Fruit fly (Drosophila melanogaster) ovary, adult (tissue): ENCODE measurements around the gene CG32486.

ENCODE experiments used
- CG17801 ChIP-seq: fragments of 200-800 bp; optimal IDR thresholded peaks from 2 replicates; lab custom pipeline; 2019; ENCODE audit warnings: missing biosample characterization, mild to moderate bottlenecking, missing genetic modification characterization, moderate library complexity; ENCODE audit not compliant: partially characterized antibody

The CG32486 gene

DNA sequence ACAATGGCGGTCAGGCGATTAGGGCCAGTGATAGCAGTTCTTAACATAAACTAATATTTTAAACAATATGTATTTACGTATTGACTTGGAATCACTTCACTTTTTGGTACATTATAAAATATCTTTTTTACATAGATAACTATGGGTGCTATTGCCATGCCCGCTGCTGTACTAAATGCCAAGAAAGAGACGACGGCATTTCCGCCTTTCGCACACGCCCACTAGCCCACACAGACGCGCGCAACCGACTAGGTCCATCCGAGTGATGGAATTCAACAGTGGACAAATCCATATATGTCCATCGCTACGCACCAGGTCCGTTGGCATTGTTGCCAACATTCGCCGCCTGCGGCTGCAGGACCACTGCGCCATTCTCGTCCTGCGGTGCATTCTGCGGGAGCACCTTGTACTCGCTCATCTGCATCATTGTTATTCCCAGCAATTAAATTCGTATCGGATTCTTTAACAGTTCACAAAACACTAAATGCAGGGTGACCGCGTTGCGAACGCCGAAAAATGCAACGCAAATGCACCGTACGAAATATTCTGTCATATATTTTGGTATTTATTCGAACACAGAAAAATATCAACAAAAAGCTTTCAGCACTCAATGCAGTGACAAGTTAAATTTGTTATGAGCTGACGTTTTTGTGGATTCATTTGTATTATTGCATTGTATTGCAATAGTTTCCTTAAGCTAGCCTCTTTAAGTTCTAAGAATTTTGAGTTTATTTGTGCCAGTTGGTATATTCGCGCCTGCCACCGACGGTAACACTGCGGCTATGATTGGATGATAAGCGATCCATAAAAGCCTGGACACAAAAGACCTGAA lies 24.1 kb downstream of the CG32486 start, which contains the start of the genes scramb2 and Sk2:
TSS of gene scramb2 (minus strand) at position 488 of the 832 bp plus-strand sequence.
TSS of gene Sk2 (plus strand) at position 763 of the 832 bp plus-strand sequence.
- peak; percentile 94 for TF ChIP-seq CG17801 (GFP tag; lab: Kevin White, UChicago)

DNA sequence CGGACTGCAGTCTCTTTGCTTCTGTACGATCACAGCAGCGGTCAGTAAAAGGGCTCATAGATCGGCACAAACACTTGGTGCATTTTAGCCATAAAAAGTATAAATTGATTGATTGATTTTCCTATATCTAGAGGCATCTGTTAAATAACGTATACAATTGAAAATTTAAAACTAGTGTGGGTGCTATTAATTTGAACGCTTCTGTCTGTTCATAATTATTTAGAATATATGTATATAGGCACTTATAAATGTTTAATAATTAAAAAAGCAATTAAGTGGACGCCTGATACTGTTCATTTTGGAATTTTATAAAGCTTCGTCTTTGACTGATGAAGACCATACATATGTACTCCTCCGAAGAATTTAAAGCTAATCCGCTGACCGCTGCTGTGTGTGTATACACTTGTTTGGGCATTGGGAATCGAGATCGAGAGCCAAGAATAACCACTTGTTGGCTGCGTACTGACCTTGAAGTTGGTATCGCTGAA lies 25.3 kb downstream of the CG32486 start:
- TF ChIP-seq CG17801 (GFP tag; lab: Kevin White, UChicago) = peak; percentile 47

DNA sequence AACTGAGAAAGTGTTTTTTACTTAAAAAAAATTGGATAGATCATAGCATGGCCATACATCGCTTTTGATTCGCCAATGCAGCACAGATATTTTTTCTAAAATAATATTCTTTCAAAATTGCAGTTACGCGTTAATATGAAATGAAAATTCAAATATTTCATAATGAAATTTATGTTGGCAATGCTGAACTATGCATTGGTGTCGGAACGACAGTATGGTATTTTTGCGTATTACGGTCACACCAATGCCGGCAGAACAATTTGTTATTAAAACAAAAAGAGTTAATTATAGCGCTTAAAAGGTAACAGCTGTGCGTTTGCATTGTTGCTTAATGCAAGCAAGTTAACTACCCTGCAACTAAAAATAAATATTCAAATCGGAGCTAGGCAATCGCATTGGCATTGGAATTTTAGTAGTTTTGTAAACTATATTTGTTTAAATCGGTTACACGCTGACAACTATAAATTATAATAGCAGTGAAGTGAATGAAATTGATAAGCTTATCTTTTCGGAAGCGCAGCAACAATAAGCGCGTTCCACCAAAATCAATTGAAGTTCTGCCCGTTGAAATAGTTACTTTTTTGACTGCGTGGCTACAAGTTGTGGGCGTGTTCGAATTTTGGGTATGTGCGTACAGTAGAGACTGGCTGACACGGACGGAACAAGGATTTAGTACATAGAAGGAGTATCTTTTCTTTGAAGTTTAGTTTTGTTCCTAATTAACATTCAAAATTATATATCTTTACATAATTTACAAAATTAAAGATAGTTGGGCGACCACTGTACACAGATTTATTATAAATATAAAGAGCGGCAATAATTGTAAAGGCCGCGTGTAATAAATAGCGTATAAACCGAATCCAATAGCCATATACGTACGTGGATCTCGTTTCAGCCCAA lies 28.2 kb downstream of the CG32486 start, which contains the start of gene Prx4:
TSS of gene Prx4 (plus strand) at position 210 of the 900 bp plus-strand sequence.
- peak; percentile 81 for TF ChIP-seq CG17801 (GFP tag; lab: Kevin White, UChicago)

DNA sequence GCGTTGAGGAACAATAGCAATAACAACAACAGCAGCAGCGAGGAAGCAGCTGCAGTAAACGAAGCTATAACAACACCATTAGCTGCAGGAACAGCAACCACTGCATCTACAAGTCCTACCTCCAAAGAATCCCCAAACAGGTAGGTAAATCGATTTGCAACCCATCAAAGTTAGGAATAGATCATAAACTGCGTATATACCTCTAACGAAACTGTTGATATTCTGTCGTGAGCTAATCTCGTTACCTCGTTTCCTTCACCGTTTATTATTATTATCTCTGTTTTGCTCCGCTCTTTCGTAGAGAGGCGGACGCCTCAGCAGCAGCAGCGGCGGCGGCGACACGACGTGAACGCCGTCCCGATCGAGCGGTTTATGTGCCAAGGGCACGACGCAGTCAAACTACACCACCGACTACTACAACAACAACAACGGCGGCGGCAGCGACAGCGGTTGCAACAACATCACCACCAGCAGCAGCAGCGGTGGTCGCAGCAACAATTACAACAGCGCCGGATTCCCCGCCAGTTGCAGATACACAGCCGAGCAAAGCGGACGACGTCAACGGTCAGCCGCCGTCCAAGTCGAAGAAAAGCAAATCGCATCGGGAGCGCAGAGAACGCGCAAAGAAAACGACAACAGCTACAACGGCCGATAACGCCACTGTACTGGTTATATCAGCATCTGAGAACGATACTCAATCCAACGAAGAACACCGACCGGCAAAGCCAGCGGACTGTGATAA lies 32.6 kb downstream of the CG32486 start:
- TF ChIP-seq CG17801 (GFP tag; lab: Kevin White, UChicago) = peak; percentile 66

DNA sequence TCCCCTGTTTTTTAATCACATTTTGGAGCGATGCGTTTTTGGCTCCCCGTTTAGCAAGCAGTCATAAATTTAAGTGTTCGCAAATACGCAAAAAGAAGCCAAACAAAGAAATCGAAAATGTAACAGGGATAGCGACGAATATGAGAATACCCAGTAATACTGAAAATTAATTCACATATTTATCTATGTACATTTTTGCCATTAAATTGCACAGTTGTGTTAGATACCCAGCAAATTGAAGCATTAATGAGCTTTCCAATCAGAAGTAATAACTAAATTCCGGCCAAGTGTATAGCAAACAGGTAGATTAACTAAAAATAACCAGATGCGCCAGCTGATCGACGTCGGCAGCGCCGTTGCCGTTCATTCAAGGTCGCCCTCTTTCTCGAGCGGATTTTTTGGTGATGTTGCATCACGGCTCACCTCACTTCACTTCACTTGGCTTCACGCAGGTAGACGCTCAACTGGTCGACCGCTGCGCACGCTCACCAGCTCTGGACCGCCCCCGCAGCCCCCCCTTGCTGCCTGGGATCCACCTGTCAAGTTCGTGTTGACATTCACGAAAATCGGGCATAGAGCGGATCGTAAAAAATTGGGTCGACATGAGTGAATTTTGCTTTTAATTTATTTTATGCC lies 33.6 kb downstream of the CG32486 start:
- no peak for TF ChIP-seq CG17801 (GFP tag; lab: Kevin White, UChicago)

DNA sequence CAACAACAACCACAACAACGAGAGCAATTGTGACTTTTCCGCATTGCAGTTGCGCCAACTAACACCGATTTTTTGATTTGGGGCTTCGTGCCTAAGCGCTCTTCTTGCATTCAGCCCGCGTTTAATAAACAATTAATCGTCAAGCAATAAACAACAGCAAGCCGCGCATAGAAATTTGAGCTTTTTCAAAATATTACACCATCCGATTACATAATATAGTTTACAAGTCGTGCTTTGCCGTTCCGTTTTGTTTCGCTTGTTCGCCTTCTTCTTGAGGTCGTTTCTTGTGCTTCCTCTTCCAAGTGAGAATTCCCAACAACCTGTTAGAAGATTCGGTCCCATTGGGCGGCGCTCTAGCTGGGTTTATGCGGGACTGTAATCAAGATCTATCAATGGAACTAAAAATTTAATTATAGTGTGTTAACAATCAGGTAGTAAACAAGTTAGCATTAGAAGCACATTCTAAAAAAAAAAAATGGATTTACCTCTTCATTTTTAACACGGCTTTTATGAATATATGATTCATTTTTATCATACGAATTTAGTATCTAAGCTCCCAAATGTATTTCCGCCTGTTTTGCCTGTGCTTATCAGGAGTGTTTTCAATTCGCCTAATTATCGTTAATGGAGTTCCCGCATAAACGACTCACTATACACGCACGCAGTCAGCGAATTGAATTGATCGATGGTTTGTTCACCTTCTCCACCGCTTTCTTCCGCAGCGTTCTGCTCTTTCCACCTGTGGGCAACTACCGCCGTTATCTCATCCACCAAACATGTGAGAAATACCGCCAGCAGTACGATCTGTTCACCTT lies 34.7 kb downstream of the CG32486 start:
- TF ChIP-seq CG17801 (GFP tag; lab: Kevin White, UChicago) = peak; percentile 77

DNA sequence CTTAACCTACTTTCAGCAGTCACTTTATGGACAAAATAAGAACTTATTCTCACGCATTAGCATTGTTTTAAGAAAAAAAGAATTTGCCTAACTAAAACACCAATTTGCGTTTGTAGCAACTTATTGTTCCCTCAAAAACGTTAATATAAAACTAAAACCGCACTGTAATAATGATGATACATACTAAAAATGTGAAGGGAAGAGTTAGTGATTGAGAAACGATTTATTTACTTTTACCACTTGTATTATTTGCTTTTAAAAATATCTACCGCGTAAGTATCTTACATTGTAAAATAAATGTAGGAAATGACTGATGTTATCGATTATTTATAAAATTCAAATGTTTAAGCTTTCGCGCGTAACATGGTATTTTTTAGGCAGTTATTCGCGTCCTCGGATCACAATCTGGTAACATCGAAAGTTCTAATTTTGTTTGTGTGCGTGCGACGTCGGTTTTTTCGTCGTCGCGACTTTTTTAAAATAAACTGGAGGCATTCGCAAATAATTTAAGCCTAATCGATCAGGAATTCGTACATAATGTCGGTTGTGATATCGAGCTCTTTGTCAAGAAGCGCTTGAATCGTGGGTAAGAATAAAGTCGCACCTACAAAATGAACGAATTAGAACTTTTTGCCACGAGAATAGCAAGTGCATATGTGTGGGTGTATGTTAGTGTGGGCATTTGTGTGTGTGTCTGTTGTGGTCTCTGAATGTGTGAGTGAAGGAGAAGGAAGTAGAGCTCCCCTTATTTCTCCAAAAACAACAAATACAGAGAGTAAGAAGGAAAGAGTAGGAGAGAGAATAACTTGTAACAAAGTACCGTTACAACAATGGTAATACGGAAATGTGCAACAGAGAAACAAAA lies 35.6 kb downstream of the CG32486 start, which contains the start of gene CG2162:
TSS of gene CG2162 (plus strand) at position 418 of the 865 bp plus-strand sequence.
- no peak for TF ChIP-seq CG17801 (GFP tag; lab: Kevin White, UChicago)

DNA sequence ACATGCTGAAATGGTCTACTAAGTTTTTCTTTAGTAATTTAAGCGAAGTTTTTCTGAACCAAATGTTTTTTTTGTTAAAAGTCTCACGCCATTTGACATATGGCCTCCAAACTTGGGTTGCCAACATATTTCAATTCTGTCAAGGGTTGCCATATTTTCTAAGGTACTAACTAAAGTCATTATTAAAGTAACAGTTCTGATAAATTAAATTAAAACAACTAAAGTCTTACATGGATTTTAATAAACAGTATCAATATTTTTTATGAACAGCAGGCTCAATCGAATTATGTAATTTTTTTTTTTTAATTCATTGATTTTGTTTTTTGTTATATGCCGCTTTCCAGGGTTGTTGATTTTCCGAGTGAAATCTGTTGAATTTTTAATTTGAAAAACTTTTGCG lies 44.2 kb downstream of the CG32486 start, which contains the start of gene aly:
TSS of gene aly (minus strand) at position 101 of the 400 bp plus-strand sequence.
- TF ChIP-seq CG17801 (GFP tag; lab: Kevin White, UChicago) = no peak

DNA sequence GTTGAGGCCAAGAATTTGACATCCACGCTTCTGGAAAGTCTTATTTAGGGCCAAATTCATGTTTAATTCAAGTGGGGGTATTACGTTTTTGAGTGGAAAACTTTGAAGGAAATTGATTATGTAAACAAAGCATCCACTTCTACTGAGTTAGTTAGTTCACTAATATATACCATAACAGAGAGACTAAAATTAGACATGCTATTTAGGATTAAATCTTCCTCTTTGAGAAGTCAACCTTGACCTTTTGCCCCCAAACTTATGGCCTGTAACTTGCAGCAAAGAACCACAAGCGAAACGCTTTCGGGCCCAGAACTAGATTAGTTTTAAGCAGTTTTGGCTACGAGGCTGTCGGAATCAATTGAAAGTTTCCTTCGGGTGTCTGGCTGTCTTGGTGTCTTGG lies 53.5 kb downstream of the CG32486 start, which contains the start of gene CG32487:
TSS of gene CG32487 (minus strand) at position 101 of the 400 bp plus-strand sequence.
- TF ChIP-seq CG17801 (GFP tag; lab: Kevin White, UChicago) = no peak

DNA sequence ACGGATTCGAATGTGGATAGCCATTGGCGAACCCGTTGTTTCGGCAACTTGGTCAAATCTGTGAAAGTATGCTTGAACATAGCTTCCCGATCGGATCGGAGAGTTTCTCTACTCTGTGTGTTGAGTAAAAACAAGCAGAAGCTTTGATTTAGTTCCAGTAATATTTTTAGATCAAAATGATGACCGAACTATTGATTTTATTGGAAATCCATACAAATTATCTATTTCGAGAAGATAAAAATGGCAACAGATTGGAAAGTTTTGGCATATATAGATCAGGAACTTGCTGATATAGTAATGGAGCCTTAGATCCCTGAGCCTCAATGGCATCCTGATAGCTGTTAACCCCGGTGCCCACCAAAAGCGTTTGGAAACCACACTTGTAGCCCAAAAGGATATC lies 54.7 kb downstream of the CG32486 start, which contains the start of gene CG32488:
TSS of gene CG32488 (minus strand) at position 101 of the 400 bp plus-strand sequence.
- no peak for TF ChIP-seq CG17801 (GFP tag; lab: Kevin White, UChicago)

DNA sequence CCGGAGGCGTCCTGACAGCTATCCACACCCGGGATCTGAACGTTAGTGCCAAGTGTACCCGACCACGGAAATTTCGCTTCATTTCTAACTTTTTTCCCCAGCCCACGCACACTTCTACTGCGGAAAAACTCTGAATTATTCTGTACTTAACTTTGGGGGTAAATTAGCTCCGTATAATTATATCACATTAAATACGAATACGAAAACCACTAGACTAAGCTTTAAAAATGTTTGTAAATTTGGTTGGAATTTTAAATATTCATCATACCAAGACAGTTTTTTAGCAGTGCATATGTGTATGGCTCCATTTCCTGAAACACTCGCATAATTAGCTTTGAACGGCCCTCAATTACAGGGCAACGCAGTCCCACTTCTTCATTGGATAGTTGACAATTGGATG lies 57.1 kb downstream of the CG32486 start:
- TF ChIP-seq CG17801 (GFP tag; lab: Kevin White, UChicago) = no peak
